Worm (Caenorhabditis elegans): ENCODE results near the gene eak-3.

DNA sequence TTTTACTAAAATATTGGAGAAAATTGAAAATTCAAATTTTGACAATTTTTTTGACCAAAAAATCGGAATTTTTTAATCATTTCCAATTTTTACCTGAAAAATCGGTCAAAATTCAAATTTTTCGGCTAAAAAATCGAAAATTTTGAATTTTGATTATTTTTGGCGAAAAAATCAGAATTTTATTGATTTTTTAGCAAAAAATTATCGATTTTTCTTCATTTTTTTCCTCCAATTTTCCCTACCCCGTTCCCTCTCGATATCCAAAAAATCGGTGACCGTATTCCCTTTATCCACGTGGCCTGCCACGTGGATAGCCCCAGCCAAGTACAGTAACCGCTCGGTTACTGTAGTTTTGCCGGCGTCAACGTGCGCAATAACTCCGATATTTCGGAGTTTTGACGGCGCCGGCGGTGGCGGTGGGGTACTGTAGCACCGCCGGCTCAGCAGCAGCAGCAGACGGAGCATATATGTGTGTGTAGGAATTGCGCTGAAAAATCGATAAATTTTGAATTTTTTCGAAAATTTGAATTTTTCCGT, 17.0 kb upstream of the eak-3 start, which contains the start of gene Y119D3B.14:
- TF ChIP-seq ztf-22 (GFP tag; optimal IDR thresholded peaks at IDR 0.05) (no peak), ceh-79 (tag; optimal IDR thresholded peaks at IDR 0.05) (no peak), snpc-3.4 (tag; optimal IDR thresholded peaks at IDR 0.05) (no peak), snpc-4 (GFP tag; optimal IDR thresholded peaks at IDR 0.05) (no peak), snpc-4 (tag; optimal IDR thresholded peaks at IDR 0.05) (no peak), repo-1 (tag; optimal IDR thresholded peaks at IDR 0.05) (no peak), nfya-1 (tag; optimal IDR thresholded peaks at IDR 0.05; ENCODE audit: borderline replicate concordance, insufficient read depth) (no peak), lsl-1 (GFP tag; optimal IDR thresholded peaks at IDR 0.05) (no peak), hrde-1 (tag; optimal IDR thresholded peaks at IDR 0.05; ENCODE audit: borderline replicate concordance) (no peak), madf-3 (GFP tag; IDR thresholded peaks at IDR 0.05) (no peak), ama-1 (optimal IDR thresholded peaks at IDR 0.05) (no peak), ama-1 (GFP tag; optimal IDR thresholded peaks at IDR 0.05) (no peak), F23B12.7 (tag; optimal IDR thresholded peaks at IDR 0.05; ENCODE audit: insufficient read depth) (no peak), somi-1 (GFP tag; optimal IDR thresholded peaks at IDR 0.05) (no peak), unc-62 (GFP tag; optimal IDR thresholded peaks at IDR 0.05) (no peak), B0261.1 (tag; optimal IDR thresholded peaks at IDR 0.05) (no peak)
